Fruit fly (Drosophila melanogaster): ENCODE results near the gene CG31189.

dm6 chr3R:21071312-21071711 lies 25.7 kb upstream of the CG31189 start:
- TF ChIP-seq Ets98B (GFP tag; IDR thresholded peaks at IDR 0.05), result no peak
- no peak for TF ChIP-seq fd96Ca (GFP tag; IDR thresholded peaks at IDR 0.05)
- no peak for TF ChIP-seq CG9948 (tag; optimal IDR thresholded peaks at IDR 0.05)
- TF ChIP-seq CG13204 (GFP tag; optimal IDR thresholded peaks at IDR 0.05), result no peak
- no peak for TF ChIP-seq CG8159 (tag; optimal IDR thresholded peaks at IDR 0.05)

All from whole organism, pupa.